Worm (Caenorhabditis elegans): ENCODE measurements around the gene Y38F1A.8.

- TF ChIP-seq W03F9.2 (tag; optimal IDR thresholded peaks at IDR 0.05) (no peak), him-1 (tag; optimal IDR thresholded peaks at IDR 0.05) (no peak), dao-5 (tag; optimal IDR thresholded peaks at IDR 0.05) (no peak)
Observed at ce11 chrII:13000753-13001152, at the start of gene Y38F1A.8.

All from whole organism, L4/young adult.